Worm (Caenorhabditis elegans) whole organism, late embryonic: ENCODE results near the gene mksr-1.
A peak's percentile ranks its signal among the peaks of the same experiment; 100 is the strongest.

Experiments used
- C08G9.2 ChIP-seq: sonication (generic microtip); optimal IDR thresholded peaks from 2 replicates; lab custom pipeline; 2016; ENCODE audit warnings: mild to moderate bottlenecking, missing genetic modification characterization, moderate library complexity, missing compliant biosample characterization
- C38D4.7 ChIP-seq: fragments of 200-800 bp; sonication (Bioruptor generic); optimal IDR thresholded peaks from 2 replicates; lab custom pipeline; 2018; ENCODE audit warnings: mild to moderate bottlenecking, missing genetic modification characterization, moderate library complexity, missing compliant biosample characterization
- K09A11.1 ChIP-seq: sonication (generic microtip); optimal IDR thresholded peaks from 2 replicates; lab custom pipeline; 2017; ENCODE audit warnings: antibody characterized with exemption, mild to moderate bottlenecking, missing genetic modification characterization, missing compliant biosample characterization; ENCODE audit not compliant: insufficient read depth
- T23F11.4 ChIP-seq: fragments of 200-800 bp; sonication (Bioruptor generic); optimal IDR thresholded peaks from 2 replicates; lab custom pipeline; 2018; ENCODE audit warnings: mild to moderate bottlenecking, missing genetic modification characterization, missing compliant biosample characterization
- Y22D7AL.16 ChIP-seq: sonication (generic microtip); optimal IDR thresholded peaks from 2 replicates; lab custom pipeline; 2016; ENCODE audit warnings: missing genetic modification characterization, missing compliant biosample characterization
- ahr-1 ChIP-seq: sonication (generic microtip); optimal IDR thresholded peaks from 2 replicates; lab custom pipeline; 2016; ENCODE audit warnings: missing genetic modification characterization, missing compliant biosample characterization
- ceh-14 ChIP-seq: sonication (generic microtip); optimal IDR thresholded peaks from 2 replicates; lab custom pipeline; 2016; ENCODE audit warnings: missing genotype, missing genetic modification characterization, missing compliant biosample characterization
- ceh-18 ChIP-seq: sonication (generic microtip); optimal IDR thresholded peaks from 2 replicates; lab custom pipeline; 2016; ENCODE audit warnings: missing genetic modification characterization, missing compliant biosample characterization
- ceh-22 ChIP-seq: sonication (generic microtip); optimal IDR thresholded peaks from 2 replicates; lab custom pipeline; 2017; ENCODE audit warnings: missing biosample characterization, missing genetic modification characterization
- ceh-24 ChIP-seq: sonication (generic microtip); optimal IDR thresholded peaks from 2 replicates; lab custom pipeline; 2016; ENCODE audit warnings: mild to moderate bottlenecking, missing genetic modification characterization, missing compliant biosample characterization
- ceh-30 ChIP-seq: fragments of 150-350 bp; optimal IDR thresholded peaks from 2 replicates; lab custom pipeline; 2014; ENCODE audit warnings: missing biosample characterization, missing genetic modification characterization
- ceh-31 ChIP-seq: sonication (generic microtip); optimal IDR thresholded peaks from 2 replicates; lab custom pipeline; 2016; ENCODE audit warnings: missing genetic modification characterization, missing compliant biosample characterization
- ceh-45 ChIP-seq: fragments of 200-800 bp; sonication (Bioruptor generic); IDR thresholded peaks from 2 replicates; pipeline ENCODE4 v1.3.6; 2022; ENCODE audit warnings: missing genetic modification reagents, missing genetic modification characterization, missing compliant biosample characterization
- ceh-48 ChIP-seq: sonication (generic microtip); optimal IDR thresholded peaks from 2 replicates; lab custom pipeline; 2016; ENCODE audit warnings: missing genetic modification characterization, inconsistent platforms, missing compliant biosample characterization
- che-1 ChIP-seq: sonication (generic microtip); optimal IDR thresholded peaks from 2 replicates; lab custom pipeline; 2016; ENCODE audit warnings: mild to moderate bottlenecking, missing genetic modification characterization, missing compliant biosample characterization
- dve-1 ChIP-seq: sonication (generic microtip); optimal IDR thresholded peaks from 2 replicates; lab custom pipeline; 2017; ENCODE audit warnings: antibody characterized with exemption, mild to moderate bottlenecking, missing genetic modification characterization, missing compliant biosample characterization
- elt-2 ChIP-seq: sonication (generic microtip); optimal IDR thresholded peaks from 2 replicates; lab custom pipeline; 2016; ENCODE audit warnings: missing genetic modification reagents, missing genetic modification characterization, missing compliant biosample characterization
- elt-4 ChIP-seq: sonication (generic microtip); optimal IDR thresholded peaks from 2 replicates; lab custom pipeline; 2016; ENCODE audit warnings: missing genetic modification characterization, missing compliant biosample characterization
- ets-4 ChIP-seq: sonication (generic microtip); optimal IDR thresholded peaks from 2 replicates; lab custom pipeline; 2016; ENCODE audit warnings: missing genetic modification characterization, missing compliant biosample characterization
- fkh-10 ChIP-seq: fragments of 150-350 bp; optimal IDR thresholded peaks from 2 replicates; lab custom pipeline; 2014; ENCODE audit warnings: missing biosample characterization, missing genetic modification reagents, missing genetic modification characterization
- hlh-15 ChIP-seq: sonication (generic microtip); optimal IDR thresholded peaks from 2 replicates; lab custom pipeline; 2016; ENCODE audit warnings: missing genetic modification characterization, missing compliant biosample characterization
- hlh-30 ChIP-seq: sonication (generic microtip); optimal IDR thresholded peaks from 2 replicates; lab custom pipeline; 2017; ENCODE audit warnings: antibody characterized with exemption, missing genetic modification characterization, missing compliant biosample characterization; ENCODE audit not compliant: insufficient read depth
- hlh-6 ChIP-seq: sonication (generic microtip); optimal IDR thresholded peaks from 2 replicates; lab custom pipeline; 2016; ENCODE audit warnings: missing genotype, missing genetic modification characterization, missing compliant biosample characterization
- lim-6 ChIP-seq: sonication (generic microtip); optimal IDR thresholded peaks from 2 replicates; lab custom pipeline; 2016; ENCODE audit warnings: missing genetic modification characterization, missing compliant biosample characterization
- mec-3 ChIP-seq: sonication (generic microtip); optimal IDR thresholded peaks from 2 replicates; lab custom pipeline; 2016; ENCODE audit warnings: borderline replicate concordance, missing genetic modification characterization, missing compliant biosample characterization
- nfya-1 ChIP-seq: sonication (generic microtip); optimal IDR thresholded peaks from 2 replicates; lab custom pipeline; 2017; ENCODE audit warnings: missing genetic modification characterization, mild to moderate bottlenecking, missing compliant biosample characterization, antibody characterized with exemption, moderate library complexity
- nhr-11 ChIP-seq: fragments of 150-350 bp; optimal IDR thresholded peaks from 2 replicates; lab custom pipeline; 2014; ENCODE audit warnings: missing biosample characterization, missing genetic modification characterization
- odd-2 ChIP-seq: sonication (generic microtip); optimal IDR thresholded peaks from 2 replicates; lab custom pipeline; 2017; ENCODE audit warnings: antibody characterized with exemption, mild to moderate bottlenecking, missing genetic modification characterization, missing compliant biosample characterization
- pag-3 ChIP-seq: sonication (generic microtip); optimal IDR thresholded peaks from 2 replicates; lab custom pipeline; 2016; ENCODE audit warnings: missing compliant biosample characterization, missing genetic modification characterization, borderline replicate concordance
- pat-9 ChIP-seq: fragments of 200-800 bp; sonication (Bioruptor generic); optimal IDR thresholded peaks from 2 replicates; lab custom pipeline; 2018; ENCODE audit warnings: mild to moderate bottlenecking, missing genetic modification characterization, moderate library complexity, missing compliant biosample characterization
- pax-1 ChIP-seq: fragments of 150-350 bp; optimal IDR thresholded peaks from 2 replicates; lab custom pipeline; 2014; ENCODE audit warnings: missing biosample characterization, missing genetic modification characterization
- pha-4 ChIP-seq: fragments of 150-350 bp; optimal IDR thresholded peaks from 2 replicates; lab custom pipeline; 2018; ENCODE audit warnings: missing biosample characterization, missing genetic modification reagents, missing genetic modification characterization
- pqm-1 ChIP-seq: sonication (generic microtip); optimal IDR thresholded peaks from 2 replicates; lab custom pipeline; 2016; ENCODE audit warnings: missing genetic modification characterization, missing compliant biosample characterization
- pros-1 ChIP-seq: fragments of 150-350 bp; optimal IDR thresholded peaks from 2 replicates; lab custom pipeline; 2014; ENCODE audit warnings: missing biosample characterization, missing genetic modification reagents, missing genetic modification characterization
- ref-2 ChIP-seq: sonication (generic microtip); optimal IDR thresholded peaks from 2 replicates; lab custom pipeline; 2016; ENCODE audit warnings: missing genetic modification characterization, missing compliant biosample characterization
- rnt-1 ChIP-seq: sonication (generic microtip); optimal IDR thresholded peaks from 2 replicates; lab custom pipeline; 2016; ENCODE audit warnings: missing genetic modification characterization, missing compliant biosample characterization
- sdc-2 ChIP-seq: sonication (generic microtip); optimal IDR thresholded peaks from 2 replicates; lab custom pipeline; 2016; ENCODE audit warnings: missing genotype, missing genetic modification characterization, missing compliant biosample characterization
- sox-4 ChIP-seq: sonication (generic microtip); optimal IDR thresholded peaks from 2 replicates; lab custom pipeline; 2017; ENCODE audit warnings: mild to moderate bottlenecking, missing genetic modification characterization, inconsistent platforms, missing compliant biosample characterization
- syd-9 ChIP-seq: sonication (generic microtip); optimal IDR thresholded peaks from 2 replicates; lab custom pipeline; 2016; ENCODE audit warnings: mild to moderate bottlenecking, missing genetic modification characterization, moderate library complexity, missing compliant biosample characterization
- tbx-2 ChIP-seq: sonication (generic microtip); optimal IDR thresholded peaks from 2 replicates; lab custom pipeline; 2016; ENCODE audit warnings: missing genetic modification characterization, missing compliant biosample characterization
- unc-42 ChIP-seq: sonication (generic microtip); optimal IDR thresholded peaks from 2 replicates; lab custom pipeline; 2016; ENCODE audit warnings: missing genotype, missing genetic modification characterization, missing compliant biosample characterization
- zip-5 ChIP-seq: sonication (generic microtip); optimal IDR thresholded peaks from 2 replicates; lab custom pipeline; 2016; ENCODE audit warnings: missing genetic modification characterization, missing compliant biosample characterization
- ztf-16 ChIP-seq: sonication (generic microtip); optimal IDR thresholded peaks from 2 replicates; lab custom pipeline; 2017; ENCODE audit warnings: missing genetic modification characterization, missing compliant biosample characterization

mksr-1 gene

ce11 chrX:1038347-1038746, 30.6 kb downstream of the mksr-1 start, which contains the start of gene F55A4.7:
TSS of gene F55A4.7 (minus strand) at chrX:1038447.
- TF ChIP-seq rnt-1 (no peak), lim-6 (tag; lab: Kevin White, UChicago) (no peak), pax-1 (tag; lab: Kevin White, UChicago) (no peak), ceh-24 (tag; lab: Kevin White, UChicago) (no peak), fkh-10 (no peak), T23F11.4 (GFP tag; lab: Kevin White, UChicago) (no peak), hlh-30 (no peak), pros-1 (tag; lab: Kevin White, UChicago) (no peak), C38D4.7 (GFP tag; lab: Kevin White, UChicago) (no peak), unc-42 (tag; lab: Kevin White, UChicago) (no peak), ztf-16 (tag; lab: Kevin White, UChicago) (no peak), hlh-6 (no peak), ets-4 (no peak)
- TF ChIP-seq, all 69 proteins: peak for 0

- TF ChIP-seq C08G9.2 (tag; lab: Kevin White, UChicago) (no peak), nhr-11 (tag; lab: Kevin White, UChicago) (no peak), K09A11.1 (tag; lab: Kevin White, UChicago) (no peak), ceh-31 (tag; lab: Kevin White, UChicago) (peak; percentile 60), unc-42 (tag; lab: Kevin White, UChicago) (peak; percentile 25), tbx-2 (tag; lab: Kevin White, UChicago) (peak; percentile 15), sdc-2 (tag; lab: Kevin White, UChicago) (peak; percentile 51), nfya-1 (tag; lab: Kevin White, UChicago) (peak; percentile 1), pax-1 (tag; lab: Kevin White, UChicago) (no peak), ceh-48 (tag; lab: Kevin White, UChicago) (peak; percentile 76)
These were observed 33.8 kb downstream of the mksr-1 start, which contains the start of the genes stau-1 and sec-22 for ce11 chrX:1035039-1035598. TSS of gene stau-1 (minus strand) at chrX:1035286. TSS of gene sec-22 (plus strand) at chrX:1035548.

- TF ChIP-seq elt-4 (tag; lab: Kevin White, UChicago) (no peak), dve-1 (tag; lab: Kevin White, UChicago) (no peak), pag-3 (tag; lab: Kevin White, UChicago) (no peak), ceh-30 (tag; lab: Kevin White, UChicago) (no peak), ceh-48 (tag; lab: Kevin White, UChicago) (no peak), mec-3 (tag; lab: Kevin White, UChicago) (no peak), elt-2 (tag; lab: Kevin White, UChicago) (no peak), ceh-31 (tag; lab: Kevin White, UChicago) (no peak), pax-1 (tag; lab: Kevin White, UChicago) (no peak), ceh-22 (tag; lab: Kevin White, UChicago) (no peak), pqm-1 (tag; lab: Kevin White, UChicago) (no peak), rnt-1 (no peak), odd-2 (no peak), sox-4 (no peak), Y22D7AL.16 (tag; lab: Kevin White, UChicago) (no peak), syd-9 (no peak), ref-2 (tag; lab: Kevin White, UChicago) (no peak)
These were observed 38.1 kb downstream of the mksr-1 start for ce11 chrX:1030867-1031266.

ce11 chrX:1027370-1027769, 41.6 kb downstream of the mksr-1 start:
- TF ChIP-seq ceh-45 (GFP tag; lab: Robert Waterston, UW) (no peak), ceh-18 (tag; lab: Kevin White, UChicago) (no peak), che-1 (tag; lab: Kevin White, UChicago) (no peak), hlh-15 (tag; lab: Kevin White, UChicago) (no peak), sdc-2 (tag; lab: Kevin White, UChicago) (no peak), zip-5 (tag; lab: Kevin White, UChicago) (no peak), ahr-1 (tag; lab: Kevin White, UChicago) (no peak), ceh-30 (tag; lab: Kevin White, UChicago) (no peak), pha-4 (no peak), nhr-11 (tag; lab: Kevin White, UChicago) (no peak), pqm-1 (tag; lab: Kevin White, UChicago) (no peak), ceh-24 (tag; lab: Kevin White, UChicago) (no peak), rnt-1 (no peak), pat-9 (no peak), unc-42 (tag; lab: Kevin White, UChicago) (no peak), T23F11.4 (GFP tag; lab: Kevin White, UChicago) (no peak), ceh-14 (tag; lab: Kevin White, UChicago) (no peak), lim-6 (tag; lab: Kevin White, UChicago) (no peak)
